Worm (Caenorhabditis elegans) whole organism, L2 larva: ENCODE data around the gene srx-14.

ENCODE experiments used
- lsy-2 ChIP-seq, 2 experiments: fragments of 150-350 bp in 1 of 2; sonication (generic microtip) in 1 of 2; optimal IDR thresholded peaks; 2 replicates each; lab custom pipeline; 2014 to 2017; ENCODE audit warnings: missing biosample characterization in 2 of 2, missing genetic modification characterization in 2 of 2
- skn-1 ChIP-seq: sonication (generic microtip); optimal IDR thresholded peaks from 2 replicates; lab custom pipeline; 2017; ENCODE audit warnings: missing biosample characterization, missing genetic modification characterization

DNA sequence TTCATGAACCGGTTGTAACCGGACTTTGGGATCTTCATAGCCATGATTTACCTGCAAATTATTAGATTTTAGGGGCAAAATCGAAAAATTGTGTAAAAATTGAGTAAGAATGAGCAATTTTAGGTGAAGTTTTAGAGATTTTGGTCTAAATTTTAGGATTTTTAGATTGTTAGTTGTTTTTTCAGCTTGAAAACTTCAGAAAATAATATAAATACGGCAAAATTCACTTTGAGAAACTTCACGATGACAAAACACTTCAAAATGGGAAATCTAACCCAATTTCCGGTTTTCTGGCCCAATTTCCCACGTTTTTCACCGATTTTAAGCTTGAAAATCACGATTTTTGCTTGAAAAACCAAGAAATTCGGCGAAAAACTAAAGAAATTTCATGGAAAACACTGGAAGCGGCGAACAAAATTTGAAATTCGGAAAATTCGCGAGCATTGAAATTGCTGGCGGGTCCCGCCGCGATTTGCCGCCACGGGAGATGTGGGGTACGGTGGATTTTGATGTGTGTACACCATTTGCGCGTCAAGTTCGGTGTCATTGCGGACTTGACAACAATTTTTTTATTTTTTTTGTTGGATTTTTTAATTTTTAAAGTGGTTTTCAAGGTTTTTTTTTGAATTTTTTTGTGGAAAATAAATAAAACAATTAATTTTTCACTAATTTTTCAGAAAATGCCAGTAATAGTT, 19.5 kb downstream of the srx-14 start, which contains the start of the genes cct-8 and Y55F3AR.2:
- TF ChIP-seq lsy-2 (tag; optimal IDR thresholded peaks at IDR 0.05; lab: Kevin White, UChicago): peak; percentile 100
- peak; percentile 77 for TF ChIP-seq skn-1
